Fruit fly (Drosophila melanogaster): ENCODE results near the gene Septin4.

Gene Septin4

DNA sequence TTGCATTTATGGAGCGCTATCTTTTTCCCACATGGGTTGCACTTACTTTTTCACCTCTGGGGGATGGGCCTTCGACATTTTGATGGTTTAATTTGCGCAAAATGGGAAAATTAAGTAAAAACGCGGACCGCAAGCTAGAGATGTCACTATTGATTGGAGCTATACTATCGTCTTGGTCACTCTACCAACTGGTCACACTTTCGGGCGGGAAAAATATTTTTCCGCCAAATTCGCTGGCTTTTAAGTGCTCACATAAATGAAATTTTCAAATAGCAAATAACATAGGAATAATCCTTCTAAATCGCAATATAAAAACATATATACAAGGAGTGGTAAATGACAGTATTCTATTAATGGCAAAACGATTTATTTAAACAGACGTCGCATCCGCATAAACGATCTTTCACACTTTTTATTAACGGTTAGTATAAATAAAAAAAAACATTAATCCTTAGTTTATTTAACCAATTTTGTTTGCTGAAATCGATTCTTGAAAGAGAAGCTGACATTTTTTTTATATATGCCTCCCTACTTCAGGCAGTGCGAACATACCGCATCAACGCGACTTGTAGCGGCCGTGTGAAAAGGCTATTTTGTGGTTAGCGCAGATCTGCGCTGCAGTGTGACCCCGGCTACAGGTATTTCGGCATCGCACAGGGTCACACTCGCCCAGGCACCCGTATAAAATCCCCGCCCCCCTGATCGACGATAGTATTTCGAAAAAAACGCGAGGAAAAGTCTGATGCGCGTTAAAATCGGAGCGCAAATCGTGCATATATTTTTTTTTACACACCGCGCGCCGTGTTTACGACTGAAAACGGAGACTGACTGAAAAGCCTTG, 54.5 kb downstream of the Septin4 start, which contains the start of the genes SNRPG and mthl1:
TSS of gene SNRPG (minus strand) at position 160 of the 841 bp plus-strand sequence.
TSS of gene mthl1 (plus strand) at position 709 of the 841 bp plus-strand sequence.
- TF ChIP-seq gcm2 (GFP tag; optimal IDR thresholded peaks at IDR 0.05) (peak; percentile 41), eve (GFP tag; optimal IDR thresholded peaks at IDR 0.05) (no peak), amos (GFP tag; IDR thresholded peaks at IDR 0.05; ENCODE audit: partially characterized antibody) (peak; percentile 68), CG4854 (GFP tag; optimal IDR thresholded peaks at IDR 0.05) (peak; percentile 63), ham (GFP tag; IDR thresholded peaks at IDR 0.05) (peak; percentile 77; the same call in 1 of the 2 replicates), dmrt99B (tag; optimal IDR thresholded peaks at IDR 0.05) (peak; percentile 74), CG17829 (tag; optimal IDR thresholded peaks at IDR 0.05) (peak; percentile 62), CG30403 (GFP tag; optimal IDR thresholded peaks at IDR 0.05) (peak; percentile 86), CG6813 (GFP tag; optimal IDR thresholded peaks at IDR 0.05) (no peak), chm (GFP tag; IDR thresholded peaks at IDR 0.05) (peak; percentile 69), CG33557 (GFP tag; optimal IDR thresholded peaks at IDR 0.05) (no peak), ems (GFP tag; optimal IDR thresholded peaks at IDR 0.05) (peak; percentile 64), danr (GFP tag; IDR thresholded peaks at IDR 0.05) (peak; percentile 76), ap (GFP tag; IDR thresholded peaks at IDR 0.05) (peak; percentile 91), CG3995 (GFP tag; optimal IDR thresholded peaks at IDR 0.05) (peak; percentile 79), CG30431 (GFP tag; optimal IDR thresholded peaks at IDR 0.05) (peak; percentile 78), CG7786 (GFP tag; optimal IDR thresholded peaks at IDR 0.05) (peak; percentile 77), prd (optimal IDR thresholded peaks at IDR 0.05) (no peak), prd (GFP tag; IDR thresholded peaks at IDR 0.05) (peak; percentile 97), Hand (GFP tag; optimal IDR thresholded peaks at IDR 0.05) (no peak), trh (GFP tag; optimal IDR thresholded peaks at IDR 0.05) (peak; percentile 2), Hr78 (GFP tag; optimal IDR thresholded peaks at IDR 0.05) (no peak), MTF-1 (GFP tag; optimal IDR thresholded peaks at IDR 0.05; ENCODE audit: borderline replicate concordance) (no peak), Sox100B (GFP tag; optimal IDR thresholded peaks at IDR 0.05) (peak; percentile 14), CG17912 (GFP tag; optimal IDR thresholded peaks at IDR 0.05) (no peak), CG43689 (GFP tag; IDR thresholded peaks at IDR 0.05) (peak; percentile 83), Fer2 (tag; optimal IDR thresholded peaks at IDR 0.05) (peak; percentile 66), pzg (GFP tag; optimal IDR thresholded peaks at IDR 0.05) (peak; percentile 85), nau (GFP tag; optimal IDR thresholded peaks at IDR 0.05) (no peak), nerfin-2 (GFP tag; IDR thresholded peaks at IDR 0.05; ENCODE audit: partially characterized antibody) (no peak), Eip74EF (GFP tag; optimal IDR thresholded peaks at IDR 0.05) (peak in 1 of 2 experiments; percentile 45), Xbp1 (GFP tag; optimal IDR thresholded peaks at IDR 0.05) (peak; percentile 88), Sry-δ (GFP tag; optimal IDR thresholded peaks at IDR 0.05) (peak; percentile 85), fd64A (GFP tag; optimal IDR thresholded peaks at IDR 0.05) (peak; percentile 51), CG12942 (GFP tag; optimal IDR thresholded peaks at IDR 0.05) (peak; percentile 73), CG14441 (GFP tag; IDR thresholded peaks at IDR 0.05) (peak; percentile 96), BtbVII (GFP tag; optimal IDR thresholded peaks at IDR 0.05) (no peak), ato (GFP tag; IDR thresholded peaks at IDR 0.05; ENCODE audit: partially characterized antibody) (peak; percentile 46; the same call in 1 of the 2 replicates), bowl (GFP tag; IDR thresholded peaks at IDR 0.05) (peak; percentile 72; the same call in 1 of the 2 replicates), kni (GFP tag; optimal IDR thresholded peaks at IDR 0.05) (no peak), btn (GFP tag; optimal IDR thresholded peaks at IDR 0.05) (no peak), org-1 (GFP tag; optimal IDR thresholded peaks at IDR 0.05) (peak; percentile 23), CG11504 (tag; optimal IDR thresholded peaks at IDR 0.05) (peak; percentile 74), p53 (GFP tag; optimal IDR thresholded peaks at IDR 0.05) (no peak), CG16779 (GFP tag; IDR thresholded peaks at IDR 0.05) (peak; percentile 81), ftz-f1 (GFP tag; optimal IDR thresholded peaks at IDR 0.05) (no peak), tll (GFP tag; optimal IDR thresholded peaks at IDR 0.05) (peak in 1 of 2 experiments; percentile 62), lbe (GFP tag; optimal IDR thresholded peaks at IDR 0.05) (no peak)

Measured in whole organism, embryonic.